Fruit fly (Drosophila melanogaster): Measurements from ENCODE around the gene CG31546.

CG31546 gene

DNA sequence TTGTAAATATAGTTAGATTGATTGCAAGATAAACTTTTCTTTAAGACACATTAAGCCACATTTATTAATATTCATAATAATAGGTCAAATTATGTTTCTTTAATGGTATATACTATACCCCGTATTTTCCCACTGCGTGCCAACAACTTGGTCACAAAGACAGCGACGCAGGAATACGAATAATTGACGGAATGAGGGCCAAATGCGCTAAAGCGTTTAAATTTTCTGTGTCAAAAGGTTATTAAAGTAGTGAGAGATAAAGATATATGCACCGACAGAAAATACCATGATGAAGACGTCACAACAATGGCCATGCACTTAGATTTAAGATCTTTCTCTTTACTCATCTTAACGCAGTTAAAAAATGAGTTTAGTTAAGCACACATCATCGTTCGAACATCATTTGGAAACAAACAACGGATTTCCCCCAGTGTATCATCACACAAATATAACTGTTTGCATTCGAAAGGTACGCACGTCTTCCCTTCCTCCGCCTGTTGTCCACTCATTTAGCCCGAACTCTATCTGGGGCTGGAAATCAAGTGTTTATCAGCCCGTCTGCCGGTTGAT, 15.0 kb downstream of the CG31546 start:
- TF ChIP-seq psq (GFP tag; optimal IDR thresholded peaks at IDR 0.05) (peak; percentile 58), HLH106 (tag; optimal IDR thresholded peaks at IDR 0.05) (peak; percentile 38), Rel (GFP tag; optimal IDR thresholded peaks at IDR 0.05) (no peak), Rel (tag; optimal IDR thresholded peaks at IDR 0.05) (no peak), CG9705 (GFP tag; optimal IDR thresholded peaks at IDR 0.05) (no peak), OdsH (GFP tag; optimal IDR thresholded peaks at IDR 0.05) (peak; percentile 59), Jra (GFP tag; optimal IDR thresholded peaks at IDR 0.05) (no peak), Vsx2 (GFP tag; optimal IDR thresholded peaks at IDR 0.05; ENCODE audit: partially characterized antibody) (no peak), Hr83 (GFP tag; optimal IDR thresholded peaks at IDR 0.05; ENCODE audit: poor library complexity, severe bottlenecking) (peak; percentile 60), lola (GFP tag; optimal IDR thresholded peaks at IDR 0.05) (no peak), Hnf4 (GFP tag; optimal IDR thresholded peaks at IDR 0.05) (peak; percentile 22), br (GFP tag; optimal IDR thresholded peaks at IDR 0.05) (peak; percentile 8), dmrt93B (GFP tag; optimal IDR thresholded peaks at IDR 0.05) (peak; percentile 41), ey (GFP tag; optimal IDR thresholded peaks at IDR 0.05) (peak; percentile 67), Sp1 (GFP tag; optimal IDR thresholded peaks at IDR 0.05) (peak; percentile 50), usp (GFP tag; optimal IDR thresholded peaks at IDR 0.05) (no peak), dsf (GFP tag; optimal IDR thresholded peaks at IDR 0.05; ENCODE audit: borderline replicate concordance) (no peak), dl (GFP tag; optimal IDR thresholded peaks at IDR 0.05; ENCODE audit: insufficient read depth in 1 of 2, partially characterized antibody in 2 of 2) (no peak), Mio (GFP tag; optimal IDR thresholded peaks at IDR 0.05) (peak; percentile 3), fru (GFP tag; optimal IDR thresholded peaks at IDR 0.05) (peak; percentile 67), h (GFP tag; optimal IDR thresholded peaks at IDR 0.05) (peak; percentile 71), N (GFP tag; optimal IDR thresholded peaks at IDR 0.05) (no peak), foxo (GFP tag; optimal IDR thresholded peaks at IDR 0.05) (peak in 1 of 2 experiments; percentile 68), GATAd (GFP tag; optimal IDR thresholded peaks at IDR 0.05) (no peak), rgr (GFP tag; optimal IDR thresholded peaks at IDR 0.05) (peak; percentile 72), woc (GFP tag; optimal IDR thresholded peaks at IDR 0.05) (peak; percentile 32), CrebA (GFP tag; optimal IDR thresholded peaks at IDR 0.05; ENCODE audit: borderline replicate concordance) (no peak), sv (GFP tag; optimal IDR thresholded peaks at IDR 0.05) (peak; percentile 60), Myc (optimal IDR thresholded peaks at IDR 0.05) (no peak), CG32264 (GFP tag; optimal IDR thresholded peaks at IDR 0.05) (no peak), tai (GFP tag; optimal IDR thresholded peaks at IDR 0.05) (no peak)

dm6 chr3R:5617923-5618623, 17.4 kb downstream of the CG31546 start:
- TF ChIP-seq Vsx2 (GFP tag; optimal IDR thresholded peaks at IDR 0.05; ENCODE audit: partially characterized antibody) (no peak), Rel (GFP tag; optimal IDR thresholded peaks at IDR 0.05) (no peak), Rel (tag; optimal IDR thresholded peaks at IDR 0.05) (peak; percentile 87), Sp1 (GFP tag; optimal IDR thresholded peaks at IDR 0.05) (no peak), CG32264 (GFP tag; optimal IDR thresholded peaks at IDR 0.05) (no peak), psq (GFP tag; optimal IDR thresholded peaks at IDR 0.05) (no peak), sv (GFP tag; optimal IDR thresholded peaks at IDR 0.05) (no peak), fru (GFP tag; optimal IDR thresholded peaks at IDR 0.05) (peak; percentile 12), Jra (GFP tag; optimal IDR thresholded peaks at IDR 0.05) (no peak), foxo (GFP tag; optimal IDR thresholded peaks at IDR 0.05) (peak in 1 of 2 experiments; percentile 23), ey (GFP tag; optimal IDR thresholded peaks at IDR 0.05) (peak; percentile 18), lola (GFP tag; optimal IDR thresholded peaks at IDR 0.05) (no peak), HLH106 (tag; optimal IDR thresholded peaks at IDR 0.05) (peak; percentile 6), Abd-B (GFP tag; optimal IDR thresholded peaks at IDR 0.05) (no peak)

- TF ChIP-seq Rel (GFP tag; optimal IDR thresholded peaks at IDR 0.05) (no peak), Rel (tag; optimal IDR thresholded peaks at IDR 0.05) (no peak), Sp1 (GFP tag; optimal IDR thresholded peaks at IDR 0.05) (no peak), sage (GFP tag; optimal IDR thresholded peaks at IDR 0.05) (no peak), pan (optimal IDR thresholded peaks at IDR 0.05) (no peak), foxo (GFP tag; optimal IDR thresholded peaks at IDR 0.05) (no peak), Vsx2 (GFP tag; optimal IDR thresholded peaks at IDR 0.05; ENCODE audit: partially characterized antibody) (no peak), CrebA (GFP tag; optimal IDR thresholded peaks at IDR 0.05; ENCODE audit: borderline replicate concordance) (no peak), GATAd (GFP tag; optimal IDR thresholded peaks at IDR 0.05) (no peak)
Observed at dm6 chr3R:5615484-5615883, 19.9 kb downstream of the CG31546 start.
